Worm (Caenorhabditis elegans): Measurements from ENCODE around the gene unc-16.

- TF ChIP-seq ceh-43 (GFP tag; optimal IDR thresholded peaks at IDR 0.05): no peak
- no peak for TF ChIP-seq snpc-4 (tag; optimal IDR thresholded peaks at IDR 0.05)
- no peak for TF ChIP-seq bed-3 (GFP tag; optimal IDR thresholded peaks at IDR 0.05)
- no peak for TF ChIP-seq pha-4 (tag; optimal IDR thresholded peaks at IDR 0.05)
- TF ChIP-seq lin-13 (tag; optimal IDR thresholded peaks at IDR 0.05): no peak
- TF ChIP-seq nhr-12 (tag; optimal IDR thresholded peaks at IDR 0.05): no peak
- no peak for TF ChIP-seq nhr-237 (tag; optimal IDR thresholded peaks at IDR 0.05)
- no peak for TF ChIP-seq ces-1 (GFP tag; optimal IDR thresholded peaks at IDR 0.05)
- no peak for TF ChIP-seq unc-39 (tag; optimal IDR thresholded peaks at IDR 0.05)
Measured at ce11 chrIII:9564410-9564809, 18.4 kb downstream of the unc-16 start, which contains the start of gene C48B4.10.

All from whole organism, mixed stage, embryonic.